Fruit fly (Drosophila melanogaster) whole organism, prepupa: ENCODE results near the gene Nplp3.

Experiments
- Blimp-1 ChIP-seq: fragments of 200-800 bp; sonication (Bioruptor generic); optimal IDR thresholded peaks from 3 replicates; lab custom pipeline; 2017; ENCODE audit warnings: missing biosample characterization, missing genetic modification characterization, mild to moderate bottlenecking, moderate library complexity, missing genetic modification reagents
- CG1621 ChIP-seq: fragments of 200-800 bp; sonication (Bioruptor generic); optimal IDR thresholded peaks from 3 replicates; lab custom pipeline; 2018; ENCODE audit warnings: missing biosample characterization, mild to moderate bottlenecking, missing genetic modification characterization
- CG6854 ChIP-seq: fragments of 200-800 bp; sonication (Bioruptor generic); optimal IDR thresholded peaks from 2 replicates; lab custom pipeline; 2017; ENCODE audit warnings: missing biosample characterization, mild to moderate bottlenecking, missing genetic modification characterization
- CG7368 ChIP-seq: fragments of 200-800 bp; sonication (Bioruptor generic); optimal IDR thresholded peaks from 3 replicates; lab custom pipeline; 2016; ENCODE audit warnings: missing biosample characterization, missing genetic modification characterization
- Eip78C ChIP-seq: fragments of 200-800 bp; sonication (Bioruptor generic); peaks from one replicate; lab custom pipeline; 2016; ENCODE audit warnings: missing biosample characterization, missing genetic modification characterization
- Eip93F ChIP-seq: fragments of 200-800 bp; sonication (Bioruptor generic); optimal IDR thresholded peaks from 2 replicates; lab custom pipeline; 2016; ENCODE audit warnings: missing biosample characterization, mild to moderate bottlenecking, missing genetic modification characterization
- Lpt ChIP-seq: fragments of 200-800 bp; sonication (Bioruptor generic); optimal IDR thresholded peaks from 3 replicates; lab custom pipeline; 2016; ENCODE audit warnings: missing biosample characterization, missing genetic modification characterization
- OdsH ChIP-seq: fragments of 200-800 bp; sonication (Bioruptor generic); optimal IDR thresholded peaks from 3 replicates; lab custom pipeline; 2016; ENCODE audit warnings: missing biosample characterization, missing genetic modification characterization

- TF ChIP-seq Eip93F (GFP tag; lab: Kevin White, UChicago) (no peak), Blimp-1 (GFP tag; lab: Kevin White, UChicago) (no peak), Lpt (GFP tag; lab: Kevin White, UChicago) (no peak), CG1621 (tag; lab: Kevin White, UChicago) (no peak), CG6854 (no peak), OdsH (no peak), Eip78C (GFP tag; lab: Kevin White, UChicago) (no peak), CG7368 (GFP tag; lab: Kevin White, UChicago) (no peak)
Observed at dm6 chr3L:16333013-16333412, 15.2 kb downstream of the Nplp3 start, which contains the start of gene CG13056.
